Worm (Caenorhabditis elegans): ENCODE measurements around the gene C05D11.1.

The C05D11.1 gene

DNA sequence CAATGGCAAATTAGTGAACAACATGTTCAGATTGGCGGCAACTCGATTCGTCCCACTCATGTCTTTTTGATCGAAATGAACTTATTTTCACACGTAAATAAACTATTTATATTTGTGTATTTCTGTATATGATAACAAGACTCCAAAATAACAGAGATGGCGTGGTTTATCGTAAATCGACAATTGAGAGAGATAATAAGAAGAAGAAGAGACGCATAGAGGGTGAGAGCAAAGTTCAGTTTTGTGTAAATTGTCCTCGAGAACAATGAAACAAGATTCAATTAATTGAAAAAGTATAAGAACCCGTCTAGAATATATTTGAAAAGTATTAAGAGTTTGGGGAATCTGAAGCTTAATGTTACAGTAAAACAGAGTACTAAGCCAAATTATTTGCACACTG lies 25.0 kb upstream of the C05D11.1 start:
- no peak for TF ChIP-seq unc-62 (GFP tag; optimal IDR thresholded peaks at IDR 0.05)
- peak; percentile 11 for TF ChIP-seq snu-23 (GFP tag; optimal IDR thresholded peaks at IDR 0.05)
- TF ChIP-seq nhr-84 (tag; optimal IDR thresholded peaks at IDR 0.05): no peak
- no peak for TF ChIP-seq nhr-19 (GFP tag; conservative IDR thresholded peaks at IDR 0.05)
- no peak for TF ChIP-seq dsc-1 (tag; optimal IDR thresholded peaks at IDR 0.05)
- no peak for TF ChIP-seq efl-3 (GFP tag; optimal IDR thresholded peaks at IDR 0.05)
- peak; percentile 35 for TF ChIP-seq nhr-71 (tag; optimal IDR thresholded peaks at IDR 0.05)
- peak; percentile 13 for TF ChIP-seq C16A3.4 (tag; optimal IDR thresholded peaks at IDR 0.05)
- no peak for TF ChIP-seq nhr-12 (tag; optimal IDR thresholded peaks at IDR 0.05)
- no peak for TF ChIP-seq irx-1 (tag; optimal IDR thresholded peaks at IDR 0.05)
- TF ChIP-seq nhr-28 (tag; optimal IDR thresholded peaks at IDR 0.05): no peak
- no peak for TF ChIP-seq hlh-17 (GFP tag; optimal IDR thresholded peaks at IDR 0.05; ENCODE audit: borderline replicate concordance)
- no peak for TF ChIP-seq ets-5 (GFP tag; IDR thresholded peaks at IDR 0.05)
- TF ChIP-seq lsy-2 (tag; optimal IDR thresholded peaks at IDR 0.05): peak in 1 of 2 experiments; percentile 51
- TF ChIP-seq C34B4.2 (tag; optimal IDR thresholded peaks at IDR 0.05): no peak
- no peak for TF ChIP-seq aha-1 (tag; optimal IDR thresholded peaks at IDR 0.05)
- peak; percentile 33 for TF ChIP-seq blmp-1 (tag; optimal IDR thresholded peaks at IDR 0.05)
- TF ChIP-seq nhr-47 (tag; optimal IDR thresholded peaks at IDR 0.05): no peak
- TF ChIP-seq mab-9 (GFP tag; IDR thresholded peaks at IDR 0.05): no peak
- no peak for TF ChIP-seq aly-2 (tag; optimal IDR thresholded peaks at IDR 0.05)
- TF ChIP-seq ceh-63 (GFP tag; optimal IDR thresholded peaks at IDR 0.05): no peak
- no peak for TF ChIP-seq vab-15 (tag; optimal IDR thresholded peaks at IDR 0.05)
- peak; percentile 25 for TF ChIP-seq elt-2 (tag; optimal IDR thresholded peaks at IDR 0.05)
- no peak for TF ChIP-seq hpl-2 (GFP tag; optimal IDR thresholded peaks at IDR 0.05)
- TF ChIP-seq tbx-2 (tag; optimal IDR thresholded peaks at IDR 0.05): no peak
- no peak for TF ChIP-seq efl-1 (optimal IDR thresholded peaks at IDR 0.05)
- no peak for TF ChIP-seq efl-1 (GFP tag; optimal IDR thresholded peaks at IDR 0.05 in 1 of 2)
- TF ChIP-seq nhr-85 (tag): peak; percentile 61
- no peak for TF ChIP-seq lin-15B (tag; optimal IDR thresholded peaks at IDR 0.05)
- no peak for TF ChIP-seq egl-27 (tag; optimal IDR thresholded peaks at IDR 0.05)
- no peak for TF ChIP-seq xbp-1 (tag; optimal IDR thresholded peaks at IDR 0.05)
- peak in 1 of 2 experiments; percentile 29 for TF ChIP-seq lin-35 (GFP tag; optimal IDR thresholded peaks at IDR 0.05)
- no peak for TF ChIP-seq isw-1 (GFP tag; IDR thresholded peaks at IDR 0.05)
- TF ChIP-seq fkh-10 (GFP tag; optimal IDR thresholded peaks at IDR 0.05): no peak
- TF ChIP-seq nhr-20 (tag; optimal IDR thresholded peaks at IDR 0.05): no peak
- no peak for TF ChIP-seq lin-13 (GFP tag; optimal IDR thresholded peaks at IDR 0.05)
- TF ChIP-seq lir-3 (tag; optimal IDR thresholded peaks at IDR 0.05; ENCODE audit: poor library complexity): no peak
- peak in 1 of 6 experiments; percentile 32 for TF ChIP-seq elt-3 (tag; optimal IDR thresholded peaks at IDR 0.05)
- no peak for TF ChIP-seq ceh-90 (tag; optimal IDR thresholded peaks at IDR 0.05)

DNA sequence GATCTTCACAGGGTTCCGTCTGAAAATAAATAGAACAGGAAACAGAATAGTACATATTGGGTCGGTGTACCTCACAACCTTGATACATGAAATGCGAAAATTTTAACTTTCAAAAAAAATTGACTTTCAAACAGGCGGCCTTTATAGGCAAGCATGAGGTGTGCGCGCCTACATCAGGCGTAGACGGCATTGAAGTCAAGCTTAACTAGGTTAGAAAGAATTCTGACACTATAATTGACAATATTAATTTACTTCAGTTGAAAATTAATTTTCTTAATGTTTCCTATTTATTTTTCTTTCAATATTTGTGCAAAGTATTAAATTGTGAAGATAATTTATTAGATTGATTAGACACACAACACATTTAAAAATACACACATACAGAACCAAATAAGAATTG lies 24.5 kb upstream of the C05D11.1 start, which contains the start of gene C05D11.5:
Gene C05D11.5, minus strand, starts transcription at position 101 of the 400 bp plus-strand sequence.
- no peak for TF ChIP-seq hlh-17 (GFP tag; optimal IDR thresholded peaks at IDR 0.05; ENCODE audit: borderline replicate concordance)

DNA sequence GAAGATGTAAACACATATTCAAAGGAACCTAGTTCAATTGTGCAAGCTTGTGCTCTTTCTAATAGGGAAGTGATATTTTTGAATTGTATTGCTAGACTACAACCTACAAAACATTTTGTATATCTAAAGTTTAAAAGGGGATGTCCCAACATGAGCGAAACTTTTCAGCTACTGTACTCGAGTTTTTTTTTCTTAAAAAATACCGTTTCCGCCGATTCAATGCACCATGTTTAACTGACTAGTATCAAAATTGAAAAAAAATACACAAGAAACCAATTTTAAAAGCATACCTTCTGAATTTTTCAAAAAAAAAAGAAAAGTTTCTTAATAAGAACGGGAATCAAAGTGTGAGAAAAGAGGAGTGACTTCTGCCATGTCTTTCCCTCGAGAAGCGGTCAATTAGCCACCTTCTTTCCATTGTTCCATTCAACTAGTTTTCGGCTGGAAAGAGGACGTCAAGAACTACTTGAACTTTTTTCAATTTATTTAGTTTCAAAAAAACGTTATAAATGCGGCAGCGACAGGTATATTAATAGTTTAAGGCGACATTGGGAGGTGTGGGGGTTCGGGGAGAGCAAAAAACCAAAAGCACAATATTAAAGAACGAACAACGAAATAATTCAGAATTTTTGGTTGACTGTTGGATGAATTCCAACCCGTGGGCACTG lies 21.0 kb upstream of the C05D11.1 start, which contains the start of gene nas-4:
Gene nas-4, minus strand, starts transcription at position 351 of the 668 bp plus-strand sequence.
- TF ChIP-seq snu-23 (GFP tag; optimal IDR thresholded peaks at IDR 0.05) (peak; percentile 42), nhr-71 (tag; optimal IDR thresholded peaks at IDR 0.05) (peak; percentile 45), F16B12.6 (tag; optimal IDR thresholded peaks at IDR 0.05) (no peak), elt-2 (tag; optimal IDR thresholded peaks at IDR 0.05) (no peak), nhr-47 (tag; optimal IDR thresholded peaks at IDR 0.05) (peak; percentile 42), zag-1 (tag; optimal IDR thresholded peaks at IDR 0.05) (no peak), efl-3 (GFP tag; optimal IDR thresholded peaks at IDR 0.05) (no peak), nhr-28 (tag; optimal IDR thresholded peaks at IDR 0.05) (no peak), tbx-2 (tag; optimal IDR thresholded peaks at IDR 0.05) (peak; percentile 27), ces-1 (GFP tag; optimal IDR thresholded peaks at IDR 0.05) (no peak), isw-1 (GFP tag; IDR thresholded peaks at IDR 0.05) (no peak), nhr-90 (tag; optimal IDR thresholded peaks at IDR 0.05; ENCODE audit: poor library complexity) (peak; percentile 40), nhr-237 (tag; optimal IDR thresholded peaks at IDR 0.05) (no peak), lin-35 (GFP tag; optimal IDR thresholded peaks at IDR 0.05) (no peak), ztf-4 (tag; optimal IDR thresholded peaks at IDR 0.05) (peak; percentile 41), aly-2 (tag; optimal IDR thresholded peaks at IDR 0.05) (peak; percentile 39), nhr-20 (tag; optimal IDR thresholded peaks at IDR 0.05) (peak; percentile 5), dsc-1 (tag; optimal IDR thresholded peaks at IDR 0.05) (peak; percentile 7), mdl-1 (tag; optimal IDR thresholded peaks at IDR 0.05) (no peak), lin-14 (GFP tag; optimal IDR thresholded peaks at IDR 0.05) (no peak), mab-9 (GFP tag; IDR thresholded peaks at IDR 0.05) (no peak), fkh-4 (tag; optimal IDR thresholded peaks at IDR 0.05; ENCODE audit: borderline replicate concordance) (no peak)

Data from whole organism, L1 larva.